Worm (Caenorhabditis elegans) whole organism, midembryonic: Measurements from ENCODE around the gene C36C5.14.
A peak's percentile ranks its signal among the peaks of the same experiment; 100 is the strongest.

ENCODE experiments used
- T22C8.4 ChIP-seq: fragments of 200-800 bp; sonication (Bioruptor generic); IDR thresholded peaks from 2 replicates; pipeline ENCODE4 v1.3.6; 2022; ENCODE audit warnings: missing genetic modification characterization, missing compliant biosample characterization
- cog-1 ChIP-seq: sonication (generic microtip); optimal IDR thresholded peaks from 2 replicates; lab custom pipeline; 2016; ENCODE audit warnings: missing genetic modification characterization, missing compliant biosample characterization
- flt-1 ChIP-seq: fragments of 200-800 bp; sonication (Bioruptor generic); IDR thresholded peaks from 2 replicates; pipeline ENCODE4 v1.3.6; 2022; ENCODE audit warnings: missing genetic modification characterization, missing compliant biosample characterization
- klf-2 ChIP-seq: fragments of 200-800 bp; sonication (Bioruptor generic); conservative IDR thresholded peaks from 2 replicates; pipeline ENCODE4 v1.3.6; 2022; ENCODE audit warnings: missing genetic modification reagents, missing genetic modification characterization, missing compliant biosample characterization
- ref-1 ChIP-seq: fragments of 200-800 bp; sonication (Bioruptor generic); conservative IDR thresholded peaks from 2 replicates; pipeline ENCODE4 v1.3.6; 2022; ENCODE audit warnings: missing genetic modification reagents, missing genetic modification characterization, missing compliant biosample characterization
- tab-1 ChIP-seq: fragments of 200-800 bp; sonication (Bioruptor generic); IDR thresholded peaks from 2 replicates; pipeline ENCODE4 v1.3.6; 2022; ENCODE audit warnings: missing genetic modification characterization, missing compliant biosample characterization
- ztf-29 ChIP-seq: fragments of 200-800 bp; sonication (Bioruptor generic); IDR thresholded peaks from 2 replicates; pipeline ENCODE4 v1.3.6; 2022; ENCODE audit warnings: missing genetic modification reagents, missing genetic modification characterization, missing compliant biosample characterization

ce11 chrV:3171625-3172024, 6.3 kb upstream of the C36C5.14 start:
- no peak for TF ChIP-seq tab-1
- no peak for TF ChIP-seq cog-1
- no peak for TF ChIP-seq flt-1 (GFP tag; lab: Robert Waterston, UW)
- no peak for TF ChIP-seq ztf-29 (GFP tag; lab: Robert Waterston, UW)
- TF ChIP-seq ref-1 = no peak
- TF ChIP-seq klf-2 = no peak
- peak; percentile 57; the same call in 1 of the 2 replicates for TF ChIP-seq T22C8.4 (GFP tag; lab: Robert Waterston, UW)
